Worm (Caenorhabditis elegans) whole organism, late embryonic: ENCODE results near the gene skat-1.

ENCODE experiments used
- C08G9.2 ChIP-seq: sonication (generic microtip); optimal IDR thresholded peaks from 2 replicates; lab custom pipeline; 2016; ENCODE audit warnings: mild to moderate bottlenecking, missing genetic modification characterization, moderate library complexity, missing compliant biosample characterization
- C38D4.7 ChIP-seq: fragments of 200-800 bp; sonication (Bioruptor generic); optimal IDR thresholded peaks from 2 replicates; lab custom pipeline; 2018; ENCODE audit warnings: mild to moderate bottlenecking, missing genetic modification characterization, moderate library complexity, missing compliant biosample characterization
- F13H6.1 ChIP-seq: sonication (generic microtip); optimal IDR thresholded peaks from 2 replicates; lab custom pipeline; 2016; ENCODE audit warnings: missing genetic modification characterization, missing compliant biosample characterization
- K02D7.2 ChIP-seq: sonication (generic microtip); optimal IDR thresholded peaks from 2 replicates; lab custom pipeline; 2017; ENCODE audit warnings: mild to moderate bottlenecking, missing genetic modification characterization, missing compliant biosample characterization
- K09A11.1 ChIP-seq: sonication (generic microtip); optimal IDR thresholded peaks from 2 replicates; lab custom pipeline; 2017; ENCODE audit warnings: antibody characterized with exemption, mild to moderate bottlenecking, missing genetic modification characterization, missing compliant biosample characterization; ENCODE audit not compliant: insufficient read depth
- T23F11.4 ChIP-seq: fragments of 200-800 bp; sonication (Bioruptor generic); optimal IDR thresholded peaks from 2 replicates; lab custom pipeline; 2018; ENCODE audit warnings: mild to moderate bottlenecking, missing genetic modification characterization, missing compliant biosample characterization
- Y22D7AL.16 ChIP-seq: sonication (generic microtip); optimal IDR thresholded peaks from 2 replicates; lab custom pipeline; 2016; ENCODE audit warnings: missing genetic modification characterization, missing compliant biosample characterization
- ama-1 ChIP-seq: fragments of 150-350 bp; optimal IDR thresholded peaks from 2 replicates; lab custom pipeline; 2014
- ceh-14 ChIP-seq: sonication (generic microtip); optimal IDR thresholded peaks from 2 replicates; lab custom pipeline; 2016; ENCODE audit warnings: missing genotype, missing genetic modification characterization, missing compliant biosample characterization
- ceh-2 ChIP-seq: sonication (generic microtip); optimal IDR thresholded peaks from 2 replicates; lab custom pipeline; 2016; ENCODE audit warnings: missing genotype, missing genetic modification characterization, missing compliant biosample characterization
- ceh-22 ChIP-seq: sonication (generic microtip); optimal IDR thresholded peaks from 2 replicates; lab custom pipeline; 2017; ENCODE audit warnings: missing biosample characterization, missing genetic modification characterization
- ceh-24 ChIP-seq: sonication (generic microtip); optimal IDR thresholded peaks from 2 replicates; lab custom pipeline; 2016; ENCODE audit warnings: mild to moderate bottlenecking, missing genetic modification characterization, missing compliant biosample characterization
- ceh-34 ChIP-seq: sonication (generic microtip); optimal IDR thresholded peaks from 2 replicates; lab custom pipeline; 2016; ENCODE audit warnings: mild to moderate bottlenecking, missing genetic modification characterization, missing compliant biosample characterization
- ceh-48 ChIP-seq: sonication (generic microtip); optimal IDR thresholded peaks from 2 replicates; lab custom pipeline; 2016; ENCODE audit warnings: missing genetic modification characterization, inconsistent platforms, missing compliant biosample characterization
- ceh-6 ChIP-seq: fragments of 200-800 bp; sonication (Bioruptor generic); optimal IDR thresholded peaks from 2 replicates; lab custom pipeline; 2018; ENCODE audit warnings: mild to moderate bottlenecking, missing genetic modification characterization, missing compliant biosample characterization
- che-1 ChIP-seq: sonication (generic microtip); optimal IDR thresholded peaks from 2 replicates; lab custom pipeline; 2016; ENCODE audit warnings: mild to moderate bottlenecking, missing genetic modification characterization, missing compliant biosample characterization
- dve-1 ChIP-seq: sonication (generic microtip); optimal IDR thresholded peaks from 2 replicates; lab custom pipeline; 2017; ENCODE audit warnings: antibody characterized with exemption, mild to moderate bottlenecking, missing genetic modification characterization, missing compliant biosample characterization
- elt-2 ChIP-seq: sonication (generic microtip); optimal IDR thresholded peaks from 2 replicates; lab custom pipeline; 2016; ENCODE audit warnings: missing genetic modification reagents, missing genetic modification characterization, missing compliant biosample characterization
- elt-4 ChIP-seq: sonication (generic microtip); optimal IDR thresholded peaks from 2 replicates; lab custom pipeline; 2016; ENCODE audit warnings: missing genetic modification characterization, missing compliant biosample characterization
- ets-4 ChIP-seq: sonication (generic microtip); optimal IDR thresholded peaks from 2 replicates; lab custom pipeline; 2016; ENCODE audit warnings: missing genetic modification characterization, missing compliant biosample characterization
- fax-1 ChIP-seq: sonication (generic microtip); optimal IDR thresholded peaks from 2 replicates; lab custom pipeline; 2016; ENCODE audit warnings: missing genotype, missing genetic modification characterization, missing compliant biosample characterization
- fkh-10 ChIP-seq: fragments of 150-350 bp; optimal IDR thresholded peaks from 2 replicates; lab custom pipeline; 2014; ENCODE audit warnings: missing biosample characterization, missing genetic modification reagents, missing genetic modification characterization
- gmeb-2 ChIP-seq: sonication (generic microtip); optimal IDR thresholded peaks from 2 replicates; lab custom pipeline; 2016; ENCODE audit warnings: missing genetic modification characterization, inconsistent platforms, missing compliant biosample characterization
- hlh-13 ChIP-seq: fragments of 200-800 bp; sonication (Bioruptor generic); optimal IDR thresholded peaks from 2 replicates; lab custom pipeline; 2018; ENCODE audit warnings: mild to moderate bottlenecking, missing genetic modification characterization, missing compliant biosample characterization
- hlh-15 ChIP-seq: sonication (generic microtip); optimal IDR thresholded peaks from 2 replicates; lab custom pipeline; 2016; ENCODE audit warnings: missing genetic modification characterization, missing compliant biosample characterization
- hlh-30 ChIP-seq: sonication (generic microtip); optimal IDR thresholded peaks from 2 replicates; lab custom pipeline; 2017; ENCODE audit warnings: antibody characterized with exemption, missing genetic modification characterization, missing compliant biosample characterization; ENCODE audit not compliant: insufficient read depth
- hlh-6 ChIP-seq: sonication (generic microtip); optimal IDR thresholded peaks from 2 replicates; lab custom pipeline; 2016; ENCODE audit warnings: missing genotype, missing genetic modification characterization, missing compliant biosample characterization
- lim-6 ChIP-seq: sonication (generic microtip); optimal IDR thresholded peaks from 2 replicates; lab custom pipeline; 2016; ENCODE audit warnings: missing genetic modification characterization, missing compliant biosample characterization
- lin-11 ChIP-seq: fragments of 200-800 bp; sonication (Bioruptor generic); optimal IDR thresholded peaks from 2 replicates; lab custom pipeline; 2018; ENCODE audit warnings: mild to moderate bottlenecking, missing genetic modification characterization, missing compliant biosample characterization
- mec-3 ChIP-seq: sonication (generic microtip); optimal IDR thresholded peaks from 2 replicates; lab custom pipeline; 2016; ENCODE audit warnings: borderline replicate concordance, missing genetic modification characterization, missing compliant biosample characterization
- nfya-1 ChIP-seq: sonication (generic microtip); optimal IDR thresholded peaks from 2 replicates; lab custom pipeline; 2017; ENCODE audit warnings: missing genetic modification characterization, mild to moderate bottlenecking, missing compliant biosample characterization, antibody characterized with exemption, moderate library complexity
- nhr-11 ChIP-seq: fragments of 150-350 bp; optimal IDR thresholded peaks from 2 replicates; lab custom pipeline; 2014; ENCODE audit warnings: missing biosample characterization, missing genetic modification characterization
- nhr-232 ChIP-seq: sonication (generic microtip); optimal IDR thresholded peaks from 2 replicates; lab custom pipeline; 2016; ENCODE audit warnings: missing genetic modification characterization, missing compliant biosample characterization
- odd-2 ChIP-seq: sonication (generic microtip); optimal IDR thresholded peaks from 2 replicates; lab custom pipeline; 2017; ENCODE audit warnings: antibody characterized with exemption, mild to moderate bottlenecking, missing genetic modification characterization, missing compliant biosample characterization
- pag-3 ChIP-seq: sonication (generic microtip); optimal IDR thresholded peaks from 2 replicates; lab custom pipeline; 2016; ENCODE audit warnings: missing compliant biosample characterization, missing genetic modification characterization, borderline replicate concordance
- pat-9 ChIP-seq: fragments of 200-800 bp; sonication (Bioruptor generic); optimal IDR thresholded peaks from 2 replicates; lab custom pipeline; 2018; ENCODE audit warnings: mild to moderate bottlenecking, missing genetic modification characterization, moderate library complexity, missing compliant biosample characterization
- pax-1 ChIP-seq: fragments of 150-350 bp; optimal IDR thresholded peaks from 2 replicates; lab custom pipeline; 2014; ENCODE audit warnings: missing biosample characterization, missing genetic modification characterization
- pha-2 ChIP-seq: sonication (generic microtip); optimal IDR thresholded peaks from 2 replicates; lab custom pipeline; 2017; ENCODE audit warnings: mild to moderate bottlenecking, missing genetic modification characterization, missing compliant biosample characterization
- pha-4 ChIP-seq: fragments of 150-350 bp; optimal IDR thresholded peaks from 2 replicates; lab custom pipeline; 2018; ENCODE audit warnings: missing biosample characterization, missing genetic modification reagents, missing genetic modification characterization
- ref-2 ChIP-seq: sonication (generic microtip); optimal IDR thresholded peaks from 2 replicates; lab custom pipeline; 2016; ENCODE audit warnings: missing genetic modification characterization, missing compliant biosample characterization
- rnt-1 ChIP-seq: sonication (generic microtip); optimal IDR thresholded peaks from 2 replicates; lab custom pipeline; 2016; ENCODE audit warnings: missing genetic modification characterization, missing compliant biosample characterization
- sox-2 ChIP-seq: fragments of 200-800 bp; sonication (Bioruptor generic); IDR thresholded peaks from 2 replicates; pipeline ENCODE4 v1.3.6; 2022; ENCODE audit warnings: missing genetic modification reagents, missing genetic modification characterization, missing compliant biosample characterization
- tbx-7 ChIP-seq: sonication (generic microtip); optimal IDR thresholded peaks from 2 replicates; lab custom pipeline; 2016; ENCODE audit warnings: missing genotype, missing genetic modification characterization, missing compliant biosample characterization
- unc-3 ChIP-seq, 2 experiments: fragments of 200-800 bp in 1 of 2; sonication (Bioruptor generic) in 1 of 2; sonication (generic microtip) in 1 of 2; conservative IDR thresholded peaks in 1 of 2; optimal IDR thresholded peaks in 1 of 2; 2 replicates each; pipeline versions ENCODE4 v1.3.6 to Lab custom; 2016 to 2022; ENCODE audit warnings: missing compliant biosample characterization in 2 of 2, missing genetic modification characterization in 2 of 2, missing genetic modification reagents in 1 of 2
- zip-5 ChIP-seq: sonication (generic microtip); optimal IDR thresholded peaks from 2 replicates; lab custom pipeline; 2016; ENCODE audit warnings: missing genetic modification characterization, missing compliant biosample characterization
- ztf-16 ChIP-seq: sonication (generic microtip); optimal IDR thresholded peaks from 2 replicates; lab custom pipeline; 2017; ENCODE audit warnings: missing genetic modification characterization, missing compliant biosample characterization

The skat-1 gene

ce11 chrIII:8986872-8987271 is 9.7 kb downstream of the skat-1 start:
- TF ChIP-seq ceh-6 (GFP tag; lab: Kevin White, UChicago) (no peak), ceh-34 (peak; percentile 25), elt-2 (peak; percentile 32), lin-11 (tag; lab: Kevin White, UChicago) (no peak)

DNA sequence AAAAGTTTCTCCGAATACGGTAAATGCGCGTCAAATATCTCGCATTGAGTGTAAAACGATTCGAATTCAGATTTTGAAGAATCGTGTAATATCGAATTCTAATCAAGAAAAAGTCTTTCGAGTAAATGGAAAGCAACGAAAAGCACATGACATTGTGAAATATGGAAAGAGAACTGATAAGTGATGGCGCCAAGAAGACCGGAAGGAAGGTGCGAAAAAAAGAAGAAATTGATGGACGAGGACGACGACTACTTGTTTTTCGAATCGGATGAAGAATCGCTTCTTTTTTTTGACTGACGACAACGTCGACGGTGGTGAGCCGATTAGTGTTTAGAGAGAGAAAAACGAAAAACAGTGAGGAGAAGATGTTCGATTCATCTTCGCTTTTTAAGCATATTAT is 10.6 kb downstream of the skat-1 start:
- TF ChIP-seq pha-4 (tag; lab: Kevin White, UChicago) (no peak), ceh-22 (no peak), pat-9 (tag; lab: Kevin White, UChicago) (no peak), Y22D7AL.16 (no peak), che-1 (no peak), hlh-30 (tag; lab: Kevin White, UChicago) (no peak), ceh-2 (tag; lab: Kevin White, UChicago) (no peak), ref-2 (no peak), hlh-15 (tag; lab: Kevin White, UChicago) (no peak), C08G9.2 (tag; lab: Kevin White, UChicago) (no peak), mec-3 (tag; lab: Kevin White, UChicago) (no peak), ztf-16 (tag; lab: Kevin White, UChicago) (no peak), ceh-24 (tag; lab: Kevin White, UChicago) (no peak)

DNA sequence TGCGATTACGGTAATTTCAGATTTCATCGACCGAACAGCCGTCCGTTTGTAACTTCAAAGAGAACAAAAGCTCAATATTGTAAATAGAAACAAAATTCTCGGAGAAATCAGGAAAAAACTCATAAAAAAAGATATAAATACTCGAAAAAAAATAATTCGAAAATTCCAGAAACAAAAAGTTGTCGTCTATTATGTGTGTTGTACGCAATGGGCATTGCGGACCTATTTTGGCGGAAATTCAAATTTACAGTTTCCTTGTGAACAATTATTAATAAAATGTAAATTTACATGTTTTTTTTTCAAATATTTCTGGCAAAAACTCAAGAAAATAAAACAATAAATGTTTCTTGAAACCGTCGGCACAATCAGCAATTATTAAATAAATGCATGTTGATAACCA is 11.1 kb downstream of the skat-1 start:
- no peak for TF ChIP-seq C08G9.2 (tag; lab: Kevin White, UChicago)
- no peak for TF ChIP-seq ref-2
- TF ChIP-seq tbx-7: no peak
- no peak for TF ChIP-seq nfya-1 (tag; lab: Kevin White, UChicago)
- no peak for TF ChIP-seq sox-2 (GFP tag; lab: Robert Waterston, UW)
- TF ChIP-seq C38D4.7 (GFP tag; lab: Kevin White, UChicago): no peak
- TF ChIP-seq nhr-11 (tag; lab: Kevin White, UChicago): no peak
- TF ChIP-seq hlh-6 (tag; lab: Kevin White, UChicago): no peak
- no peak for TF ChIP-seq K02D7.2 (tag; lab: Kevin White, UChicago)
- no peak for TF ChIP-seq hlh-13

DNA sequence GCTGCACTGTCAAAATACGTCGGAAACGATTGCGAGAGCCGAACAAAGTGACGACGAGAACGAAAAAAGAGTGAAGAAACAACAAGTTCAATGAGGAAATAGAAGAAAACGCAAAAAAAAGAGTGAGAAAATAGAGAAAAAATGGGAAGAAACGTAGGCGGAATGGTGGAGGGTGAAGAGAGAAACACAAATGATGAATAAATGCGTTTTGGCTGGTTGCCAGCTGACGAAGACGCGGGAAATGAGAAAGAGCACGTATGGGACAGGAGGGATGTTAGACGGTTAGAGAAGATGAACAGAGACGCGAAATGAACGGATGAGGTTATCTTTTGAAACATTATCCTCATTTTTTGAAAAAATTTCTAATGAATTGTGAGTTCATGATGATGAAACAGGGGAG is 11.6 kb downstream of the skat-1 start:
- TF ChIP-seq K09A11.1 (tag; lab: Kevin White, UChicago) (no peak), C38D4.7 (GFP tag; lab: Kevin White, UChicago) (no peak), fkh-10 (GFP tag; lab: Kevin White, UChicago) (no peak), ceh-22 (no peak), unc-3 (GFP tag; conservative IDR thresholded peaks at IDR 0.05; lab: Robert Waterston, UW) (no peak), unc-3 (tag; optimal IDR thresholded peaks at IDR 0.05; lab: Kevin White, UChicago) (no peak), pax-1 (no peak), elt-2 (no peak), nhr-232 (no peak), hlh-13 (no peak), ceh-6 (GFP tag; lab: Kevin White, UChicago) (no peak), T23F11.4 (GFP tag; lab: Kevin White, UChicago) (no peak), ref-2 (no peak), pha-2 (tag; lab: Kevin White, UChicago) (no peak), dve-1 (tag; lab: Kevin White, UChicago) (peak; percentile 15), fax-1 (no peak), che-1 (no peak), rnt-1 (peak; percentile 33), ztf-16 (tag; lab: Kevin White, UChicago) (no peak), ceh-14 (no peak), Y22D7AL.16 (no peak), lim-6 (tag; lab: Kevin White, UChicago) (no peak), hlh-30 (tag; lab: Kevin White, UChicago) (no peak), ceh-48 (tag; lab: Kevin White, UChicago) (no peak), odd-2 (no peak), nfya-1 (tag; lab: Kevin White, UChicago) (peak; percentile 44), zip-5 (tag; lab: Kevin White, UChicago) (no peak), F13H6.1 (tag; lab: Kevin White, UChicago) (no peak), elt-4 (tag; lab: Kevin White, UChicago) (no peak), pag-3 (tag; lab: Kevin White, UChicago) (no peak), ets-4 (tag; lab: Kevin White, UChicago) (no peak), ama-1 (lab: Kevin White, UChicago) (no peak), gmeb-2 (tag; lab: Kevin White, UChicago) (no peak)
